Fruit fly (Drosophila melanogaster): ENCODE data around the gene CG7376.

CG7376 gene

dm6 chr3L:6124616-6125408, 49.2 kb upstream of the CG7376 start (continued):
- TF ChIP-seq CG34376 (GFP tag; optimal IDR thresholded peaks at IDR 0.05) (peak; percentile 87), Eip74EF (GFP tag; optimal IDR thresholded peaks at IDR 0.05) (peak in 1 of 2 experiments; percentile 63), CG10979 (tag; optimal IDR thresholded peaks at IDR 0.05) (peak; percentile 70), phol (tag; optimal IDR thresholded peaks at IDR 0.05) (peak; percentile 70), pzg (GFP tag; optimal IDR thresholded peaks at IDR 0.05) (peak; percentile 17), fd64A (GFP tag; optimal IDR thresholded peaks at IDR 0.05) (no peak), emc (GFP tag; optimal IDR thresholded peaks at IDR 0.05) (peak; percentile 64), gsb (GFP tag; IDR thresholded peaks at IDR 0.05) (peak; percentile 64), bsh (GFP tag; optimal IDR thresholded peaks at IDR 0.05) (peak in 1 of 2 experiments; percentile 62), CG9215 (GFP tag; IDR thresholded peaks at IDR 0.05) (peak; percentile 28; the same call in 1 of the 2 replicates), corto (GFP tag; optimal IDR thresholded peaks at IDR 0.05) (no peak), CG18599 (GFP tag; optimal IDR thresholded peaks at IDR 0.05) (peak; percentile 79), fd3F (GFP tag; optimal IDR thresholded peaks at IDR 0.05) (no peak), ap (GFP tag; IDR thresholded peaks at IDR 0.05) (peak; percentile 61), ttk (GFP tag; IDR thresholded peaks at IDR 0.05) (peak; percentile 71; the same call in 1 of the 2 replicates), bowl (GFP tag; IDR thresholded peaks at IDR 0.05) (peak; percentile 61; the same call in 1 of the 2 replicates), cas (GFP tag; IDR thresholded peaks at IDR 0.05) (no peak), Lhr (GFP tag; optimal IDR thresholded peaks at IDR 0.05) (peak; percentile 68), CG3838 (GFP tag; optimal IDR thresholded peaks at IDR 0.05) (peak; percentile 4), CG13624 (GFP tag; optimal IDR thresholded peaks at IDR 0.05) (peak; percentile 13), Gug (GFP tag; IDR thresholded peaks at IDR 0.05) (peak; percentile 20; the same call in 1 of the 4 replicates), CG12659 (GFP tag; optimal IDR thresholded peaks at IDR 0.05) (peak; percentile 39), CG17802 (tag; optimal IDR thresholded peaks at IDR 0.05) (peak; percentile 98), slou (GFP tag; optimal IDR thresholded peaks at IDR 0.05) (peak; percentile 2), jumu (GFP tag; optimal IDR thresholded peaks at IDR 0.05) (no peak), CG30403 (GFP tag; optimal IDR thresholded peaks at IDR 0.05) (peak; percentile 53), Bdp1 (GFP tag; optimal IDR thresholded peaks at IDR 0.05) (peak; percentile 46), CG1603 (tag; optimal IDR thresholded peaks at IDR 0.05) (peak; percentile 79), bcd (GFP tag; optimal IDR thresholded peaks at IDR 0.05) (peak; percentile 89), otp (GFP tag; IDR thresholded peaks at IDR 0.05) (peak; percentile 92), CG4854 (GFP tag; optimal IDR thresholded peaks at IDR 0.05) (peak; percentile 77), pnt (GFP tag; optimal IDR thresholded peaks at IDR 0.05) (no peak), NK7.1 (GFP tag; optimal IDR thresholded peaks at IDR 0.05) (peak; percentile 79), dmrt99B (tag; optimal IDR thresholded peaks at IDR 0.05) (peak; percentile 55), dysf (GFP tag; IDR thresholded peaks at IDR 0.05) (peak; percentile 79; the same call in 2 of the 3 replicates), CG14050 (GFP tag; IDR thresholded peaks at IDR 0.05) (peak; percentile 79), GATAe (GFP tag; conservative IDR thresholded peaks at IDR 0.05) (no peak), CG9876 (GFP tag; optimal IDR thresholded peaks at IDR 0.05) (peak; percentile 16), sqz (GFP tag; optimal IDR thresholded peaks at IDR 0.05) (peak; percentile 74), CG2120 (GFP tag; optimal IDR thresholded peaks at IDR 0.05) (no peak), CG15696 (tag; optimal IDR thresholded peaks at IDR 0.05) (peak; percentile 35), Hand (GFP tag; optimal IDR thresholded peaks at IDR 0.05) (no peak), sug (tag; optimal IDR thresholded peaks at IDR 0.05) (no peak), CG14014 (GFP tag; IDR thresholded peaks at IDR 0.05) (peak; percentile 70; the same call in 1 of the 2 replicates), jigr1 (GFP tag; IDR thresholded peaks at IDR 0.05) (no peak), CG13775 (GFP tag; optimal IDR thresholded peaks at IDR 0.05) (peak; percentile 62), CG3065 (GFP tag; optimal IDR thresholded peaks at IDR 0.05) (no peak), slbo (GFP tag; IDR thresholded peaks at IDR 0.05) (peak; percentile 71), Usf (GFP tag; optimal IDR thresholded peaks at IDR 0.05) (peak; percentile 6)
